Worm (Caenorhabditis elegans) whole organism, young adult: ENCODE results near the gene srd-40.

Experiments used
- ama-1 ChIP-seq, 3 experiments: fragments of 150-350 bp in 1 of 3; sonication (generic microtip) in 2 of 3; optimal IDR thresholded peaks; 2 replicates each; lab custom pipeline; 2014 to 2018; ENCODE audit warnings: missing biosample characterization in 2 of 3, missing genetic modification characterization in 2 of 3, missing genetic modification reagents in 2 of 3
- ztf-3 ChIP-seq: fragments of 200-800 bp; sonication (Bioruptor generic); optimal IDR thresholded peaks from 2 replicates; lab custom pipeline; 2018; ENCODE audit warnings: mild to moderate bottlenecking, missing genetic modification characterization, missing compliant biosample characterization

DNA sequence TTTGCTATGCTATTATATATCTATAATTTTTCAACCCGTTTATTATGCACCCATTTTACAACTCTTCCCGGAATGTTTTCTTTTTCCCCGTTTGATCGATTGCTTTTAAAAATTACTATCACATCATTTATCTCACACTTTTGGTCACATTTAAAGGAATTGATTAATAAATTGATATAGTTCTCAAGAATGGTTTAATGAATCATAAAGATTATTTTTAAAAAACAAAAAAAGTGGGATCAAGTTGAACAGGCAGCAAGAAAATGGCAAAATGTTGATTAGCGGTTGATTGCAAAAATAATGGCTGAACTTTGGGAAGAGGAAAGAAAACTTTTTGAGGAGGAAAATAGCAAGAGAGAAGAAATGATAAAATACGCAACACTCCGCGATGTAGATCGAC is 23.7 kb upstream of the srd-40 start, which contains the start of gene W06D11.5:
- TF ChIP-seq ama-1 (optimal IDR thresholded peaks at IDR 0.05; lab: Kevin White, UChicago) = no peak
- no peak for TF ChIP-seq ama-1 (GFP tag; optimal IDR thresholded peaks at IDR 0.05; lab: Kevin White, UChicago)
- no peak for TF ChIP-seq ztf-3 (GFP tag; lab: Kevin White, UChicago)
